Worm (Caenorhabditis elegans): Measurements from ENCODE around the gene tex-2.

Gene tex-2

ce11 chrII:5873564-5874070 lies at the start of gene tex-2:
tex-2 (minus strand) TSS chrII:5873614.
- TF ChIP-seq nhr-10 (tag; optimal IDR thresholded peaks at IDR 0.05) (no peak), fos-1 (tag; optimal IDR thresholded peaks at IDR 0.05) (peak; percentile 77), lin-39 (tag; optimal IDR thresholded peaks at IDR 0.05) (no peak), nhr-129 (tag; optimal IDR thresholded peaks at IDR 0.05) (peak; percentile 48), zag-1 (tag; optimal IDR thresholded peaks at IDR 0.05) (peak; percentile 24), unc-62 (GFP tag; optimal IDR thresholded peaks at IDR 0.05) (no peak), nhr-77 (tag; optimal IDR thresholded peaks at IDR 0.05) (no peak), unc-55 (GFP tag; optimal IDR thresholded peaks at IDR 0.05) (peak; percentile 55), dmd-4 (tag; optimal IDR thresholded peaks at IDR 0.05) (no peak), nhr-25 (tag; optimal IDR thresholded peaks at IDR 0.05) (no peak), nhr-21 (tag; optimal IDR thresholded peaks at IDR 0.05) (no peak), crh-2 (tag; optimal IDR thresholded peaks at IDR 0.05) (peak; percentile 9), peb-1 (tag; optimal IDR thresholded peaks at IDR 0.05) (no peak), lsy-2 (tag; optimal IDR thresholded peaks at IDR 0.05) (peak in 1 of 2 experiments; percentile 33), ama-1 (optimal IDR thresholded peaks at IDR 0.05) (no peak), lin-13 (GFP tag; optimal IDR thresholded peaks at IDR 0.05) (peak; percentile 13), sma-9 (GFP tag; optimal IDR thresholded peaks at IDR 0.05) (no peak), sma-9 (tag; optimal IDR thresholded peaks at IDR 0.05) (no peak), C34F6.9 (tag; optimal IDR thresholded peaks at IDR 0.05) (peak; percentile 34), gmeb-1 (tag; optimal IDR thresholded peaks at IDR 0.05) (no peak), snpc-4 (tag; optimal IDR thresholded peaks at IDR 0.05) (no peak), F13H6.1 (tag; optimal IDR thresholded peaks at IDR 0.05) (peak; percentile 32)

DNA sequence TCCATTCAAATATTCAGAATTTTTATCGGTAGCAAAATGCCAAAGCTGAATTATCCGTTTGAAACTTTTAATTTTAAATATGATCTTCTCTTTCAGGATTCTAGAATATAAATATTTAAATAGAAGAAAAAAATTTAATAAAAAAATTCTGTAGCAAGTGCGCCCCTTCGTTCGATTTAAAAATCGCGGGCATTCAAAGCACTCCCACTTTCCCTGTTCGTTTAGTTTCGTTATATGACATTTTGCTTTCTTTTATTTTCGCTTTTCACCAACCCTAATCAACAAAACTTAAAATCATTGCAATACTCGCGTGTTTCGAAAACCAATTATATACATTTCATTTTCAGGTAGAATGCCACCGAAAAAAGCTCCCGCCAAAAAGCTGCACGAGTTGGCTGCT lies 48.2 kb upstream of the tex-2 start, which contains the start of gene vrk-1:
TSS of gene vrk-1 (plus strand) at position 348 of the 400 bp plus-strand sequence.
- TF ChIP-seq mab-5 (tag; optimal IDR thresholded peaks at IDR 0.05): no peak
- no peak for TF ChIP-seq ama-1 (optimal IDR thresholded peaks at IDR 0.05)
- TF ChIP-seq zag-1 (tag; optimal IDR thresholded peaks at IDR 0.05): no peak
- no peak for TF ChIP-seq nhr-10 (tag; optimal IDR thresholded peaks at IDR 0.05)
- TF ChIP-seq ztf-4 (tag; optimal IDR thresholded peaks at IDR 0.05): no peak
- no peak for TF ChIP-seq R02D3.7 (tag; optimal IDR thresholded peaks at IDR 0.05)
- no peak for TF ChIP-seq unc-55 (GFP tag; optimal IDR thresholded peaks at IDR 0.05)
- TF ChIP-seq C34F6.9 (tag; optimal IDR thresholded peaks at IDR 0.05): no peak
- TF ChIP-seq elt-3 (tag; optimal IDR thresholded peaks at IDR 0.05): no peak
- TF ChIP-seq nhr-21 (tag; optimal IDR thresholded peaks at IDR 0.05): no peak
- no peak for TF ChIP-seq alr-1 (tag; optimal IDR thresholded peaks at IDR 0.05)
- no peak for TF ChIP-seq ZK546.5 (tag; optimal IDR thresholded peaks at IDR 0.05)
- TF ChIP-seq sma-3 (GFP tag; optimal IDR thresholded peaks at IDR 0.05): no peak
- no peak for TF ChIP-seq Y55F3AM.14 (GFP tag; optimal IDR thresholded peaks at IDR 0.05)
- no peak for TF ChIP-seq mbf-1 (tag; optimal IDR thresholded peaks at IDR 0.05)

ce11 chrII:5918149-5918697 lies 44.8 kb upstream of the tex-2 start, which contains the start of gene ptp-2:
ptp-2 (plus strand) TSS chrII:5918647.
- TF ChIP-seq C34F6.9 (tag; optimal IDR thresholded peaks at IDR 0.05) (peak; percentile 69), lsy-2 (tag; optimal IDR thresholded peaks at IDR 0.05) (peak in 1 of 2 experiments; percentile 66), nhr-129 (tag; optimal IDR thresholded peaks at IDR 0.05) (peak; percentile 38), ama-1 (optimal IDR thresholded peaks at IDR 0.05) (peak; percentile 19), gmeb-1 (tag; optimal IDR thresholded peaks at IDR 0.05) (peak; percentile 25), peb-1 (tag; optimal IDR thresholded peaks at IDR 0.05) (no peak), zag-1 (tag; optimal IDR thresholded peaks at IDR 0.05) (no peak), lin-13 (GFP tag; optimal IDR thresholded peaks at IDR 0.05) (peak; percentile 19), unc-55 (GFP tag; optimal IDR thresholded peaks at IDR 0.05) (peak; percentile 48), mdl-1 (tag; optimal IDR thresholded peaks at IDR 0.05) (no peak), fos-1 (tag; optimal IDR thresholded peaks at IDR 0.05) (no peak), nhr-6 (tag; optimal IDR thresholded peaks at IDR 0.05) (no peak), elt-1 (tag; optimal IDR thresholded peaks at IDR 0.05) (no peak), ztf-4 (tag; optimal IDR thresholded peaks at IDR 0.05) (peak; percentile 49)

DNA sequence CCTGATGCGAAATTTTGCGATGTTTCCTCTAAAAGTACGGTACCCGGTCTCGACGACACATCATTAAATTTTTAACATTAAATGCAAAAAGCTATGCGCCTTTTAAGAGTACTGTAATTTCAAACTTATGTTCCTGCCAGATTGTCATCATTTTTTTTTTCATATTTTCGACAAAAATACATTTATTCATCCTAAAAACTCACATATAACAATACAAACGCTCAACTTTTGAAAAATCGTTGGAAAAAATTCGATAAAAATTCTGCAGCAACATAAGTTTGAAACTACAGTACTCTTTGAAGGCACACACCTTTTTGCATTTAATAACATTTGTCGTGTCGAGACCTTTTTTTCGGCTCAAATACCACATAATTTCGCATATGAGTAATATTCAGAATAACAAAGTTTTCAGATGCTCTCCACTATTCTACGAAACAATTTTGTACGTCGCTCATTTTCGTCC lies 43.6 kb upstream of the tex-2 start, which contains the start of gene frh-1:
TSS of gene frh-1 (plus strand) at position 413 of the 463 bp plus-strand sequence.
- TF ChIP-seq ztf-4 (tag; optimal IDR thresholded peaks at IDR 0.05) (no peak), nhr-10 (tag; optimal IDR thresholded peaks at IDR 0.05) (no peak), nhr-12 (tag; optimal IDR thresholded peaks at IDR 0.05) (no peak), elt-1 (tag; optimal IDR thresholded peaks at IDR 0.05) (no peak), lin-11 (tag; optimal IDR thresholded peaks at IDR 0.05) (no peak)

All from whole organism, L2 larva.